Fruit fly (Drosophila melanogaster): ENCODE measurements around the gene CG32638.

The CG32638 gene

DNA sequence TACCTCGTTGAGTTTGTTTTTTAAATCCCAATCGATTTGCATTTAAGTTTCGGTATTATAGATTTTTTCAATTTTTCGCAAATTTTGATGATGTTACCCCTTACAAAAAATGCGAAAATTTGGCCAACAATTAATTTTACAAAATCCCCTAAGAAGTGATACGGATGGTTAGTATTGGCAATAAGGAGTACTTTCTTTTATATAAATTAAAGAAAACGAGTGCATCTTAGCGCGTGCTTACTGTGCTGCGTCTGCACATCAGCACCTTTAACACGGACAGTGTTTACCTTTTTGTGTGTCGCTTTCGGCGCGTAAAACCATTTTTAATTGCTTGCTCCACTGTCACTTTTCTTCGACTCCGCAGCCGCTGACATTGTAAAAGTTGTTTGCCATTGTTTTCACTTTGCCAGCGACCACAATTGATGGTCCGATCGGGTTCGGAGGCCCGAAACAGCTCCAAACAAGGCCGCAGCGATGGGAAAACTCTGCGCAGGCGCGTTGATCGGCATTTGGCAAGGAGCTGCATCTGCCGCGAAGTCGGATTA is 14.7 kb downstream of the CG32638 start:
- peak; percentile 58 for TF ChIP-seq Blimp-1 (GFP tag; optimal IDR thresholded peaks at IDR 0.05)
- no peak for TF ChIP-seq az2 (GFP tag; optimal IDR thresholded peaks at IDR 0.05)
- no peak for TF ChIP-seq CG32767 (GFP tag; IDR thresholded peaks at IDR 0.05)
- TF ChIP-seq CG7357 (GFP tag; IDR thresholded peaks at IDR 0.05): 0 out of 3 replicates have a peak, but pooled peaks have one; percentile 5
- no peak for TF ChIP-seq CG1792 (GFP tag; optimal IDR thresholded peaks at IDR 0.05)
- peak; percentile 37 for TF ChIP-seq Med (GFP tag)
- TF ChIP-seq pros (GFP tag; optimal IDR thresholded peaks at IDR 0.05): peak; percentile 10
- no peak for TF ChIP-seq pfk (GFP tag; optimal IDR thresholded peaks at IDR 0.05)
- 0 out of 2 replicates have a peak, but pooled peaks have one; percentile 17 for TF ChIP-seq HLH3B (GFP tag; IDR thresholded peaks at IDR 0.05)
- TF ChIP-seq CG10654 (GFP tag; optimal IDR thresholded peaks at IDR 0.05): no peak
- 0 out of 2 replicates have a peak, but pooled peaks have one; percentile 18 for TF ChIP-seq bbx (GFP tag; IDR thresholded peaks at IDR 0.05; ENCODE audit: partially characterized antibody)
- peak; percentile 8; the same call in 1 of the 2 replicates for TF ChIP-seq Drgx (GFP tag; IDR thresholded peaks at IDR 0.05)
- peak; percentile 62 for TF ChIP-seq CG12769 (tag; optimal IDR thresholded peaks at IDR 0.05)
- TF ChIP-seq ERR (GFP tag; optimal IDR thresholded peaks at IDR 0.05): no peak
- TF ChIP-seq Mad (GFP tag; optimal IDR thresholded peaks at IDR 0.05): no peak
- TF ChIP-seq CG2199 (GFP tag; IDR thresholded peaks at IDR 0.05): no peak
- TF ChIP-seq bab2 (GFP tag; optimal IDR thresholded peaks at IDR 0.05): no peak
- TF ChIP-seq ci (GFP tag; IDR thresholded peaks at IDR 0.05): peak; percentile 66; the same call in 2 of the 3 replicates
- TF ChIP-seq Hey (tag; optimal IDR thresholded peaks at IDR 0.05): no peak
- peak; percentile 31 for TF ChIP-seq Sox102F (GFP tag; optimal IDR thresholded peaks at IDR 0.05)
- peak; percentile 1 for TF ChIP-seq gem (tag; optimal IDR thresholded peaks at IDR 0.05)
- peak; percentile 20; the same call in 1 of the 2 replicates for TF ChIP-seq sisA (GFP tag; IDR thresholded peaks at IDR 0.05)
- 0 out of 3 replicates have a peak, but pooled peaks have one; percentile 17 for TF ChIP-seq ase (GFP tag; IDR thresholded peaks at IDR 0.05)
- TF ChIP-seq CG3163 (GFP tag; optimal IDR thresholded peaks at IDR 0.05): no peak
- peak; percentile 16; the same call in 1 of the 2 replicates for TF ChIP-seq ara (GFP tag; IDR thresholded peaks at IDR 0.05)
- no peak for TF ChIP-seq Fer3 (tag; optimal IDR thresholded peaks at IDR 0.05)
- TF ChIP-seq grau (tag; optimal IDR thresholded peaks at IDR 0.05): peak; percentile 50
- TF ChIP-seq CG1832 (GFP tag; optimal IDR thresholded peaks at IDR 0.05): no peak
- no peak for TF ChIP-seq jing (GFP tag; optimal IDR thresholded peaks at IDR 0.05)
- no peak for TF ChIP-seq lbe (GFP tag; optimal IDR thresholded peaks at IDR 0.05)
- TF ChIP-seq zfh1 (GFP tag; IDR thresholded peaks at IDR 0.05): 0 out of 3 replicates have a peak, but pooled peaks have one; percentile 13
- TF ChIP-seq sd (tag; optimal IDR thresholded peaks at IDR 0.05): no peak
- peak; percentile 28 for TF ChIP-seq row (GFP tag; IDR thresholded peaks at IDR 0.05)
- 0 out of 2 replicates have a peak, but pooled peaks have one; percentile 21 for TF ChIP-seq ttk (GFP tag; IDR thresholded peaks at IDR 0.05)
- no peak for TF ChIP-seq tap (tag; optimal IDR thresholded peaks at IDR 0.05)
- TF ChIP-seq CG2875 (GFP tag; optimal IDR thresholded peaks at IDR 0.05): no peak
- no peak for TF ChIP-seq CG18619 (GFP tag; optimal IDR thresholded peaks at IDR 0.05)
- peak; percentile 31 for TF ChIP-seq Ets65A (GFP tag)
- TF ChIP-seq CG11504 (tag; optimal IDR thresholded peaks at IDR 0.05): peak; percentile 1
- TF ChIP-seq gro (GFP tag; optimal IDR thresholded peaks at IDR 0.05): no peak

DNA sequence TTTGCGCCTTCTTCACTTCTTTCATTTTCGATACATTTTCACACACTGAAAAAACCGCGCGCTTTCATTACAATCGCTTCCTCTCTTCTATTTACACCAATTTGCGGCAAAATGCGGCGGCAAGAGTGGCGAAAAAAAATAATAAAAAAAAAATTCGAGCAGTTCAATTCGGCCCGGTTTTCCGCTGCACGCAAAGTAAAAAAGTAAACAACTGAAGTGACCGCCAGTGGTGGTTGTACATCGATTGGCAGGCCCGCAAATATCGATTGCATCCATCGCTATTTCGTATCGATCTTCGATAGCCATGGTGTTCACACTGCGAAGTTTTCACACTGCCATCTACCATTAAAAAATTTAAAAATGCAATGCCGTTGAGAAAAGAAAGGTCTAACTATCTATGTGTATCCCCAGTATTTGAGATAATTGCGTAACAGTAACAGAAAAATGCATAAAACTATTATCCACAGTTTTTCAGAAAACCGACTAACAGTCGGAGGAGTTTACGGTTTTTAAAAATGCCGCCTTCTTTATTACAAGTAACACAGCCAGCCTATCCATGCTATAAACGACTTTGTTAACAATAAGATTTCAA is 16.3 kb downstream of the CG32638 start, which contains the start of gene Chpf:
Gene Chpf (minus strand): TSS at position 225 of the 592 bp plus-strand sequence.
- TF ChIP-seq dm (GFP tag; optimal IDR thresholded peaks at IDR 0.05) (no peak), Dbx (GFP tag; IDR thresholded peaks at IDR 0.05) (0 out of 3 replicates have a peak, but pooled peaks have one; percentile 29), Rfx (GFP tag; IDR thresholded peaks at IDR 0.05) (peak; percentile 40), kni (GFP tag; optimal IDR thresholded peaks at IDR 0.05) (no peak), scrt (GFP tag; optimal IDR thresholded peaks at IDR 0.05) (peak; percentile 18), CG31441 (GFP tag; IDR thresholded peaks at IDR 0.05) (no peak), Ets97D (GFP tag; optimal IDR thresholded peaks at IDR 0.05) (peak; percentile 36), CG17361 (GFP tag; IDR thresholded peaks at IDR 0.05) (peak; percentile 41; the same call in 1 of the 3 replicates), Ptx1 (GFP tag; IDR thresholded peaks at IDR 0.05) (peak; percentile 32; the same call in 1 of the 2 replicates), CG17802 (tag; optimal IDR thresholded peaks at IDR 0.05) (peak; percentile 36), CG34376 (GFP tag; optimal IDR thresholded peaks at IDR 0.05) (no peak)
